Worm (Caenorhabditis elegans) whole organism, late embryonic: ENCODE data around the gene srj-33.
A peak's percentile ranks its signal among the peaks of the same experiment; 100 is the strongest.

Experiments used
- C08G9.2 ChIP-seq: sonication (generic microtip); optimal IDR thresholded peaks from 2 replicates; lab custom pipeline; 2016; ENCODE audit warnings: mild to moderate bottlenecking, missing genetic modification characterization, moderate library complexity, missing compliant biosample characterization
- C38D4.7 ChIP-seq: fragments of 200-800 bp; sonication (Bioruptor generic); optimal IDR thresholded peaks from 2 replicates; lab custom pipeline; 2018; ENCODE audit warnings: mild to moderate bottlenecking, missing genetic modification characterization, moderate library complexity, missing compliant biosample characterization
- F13H6.1 ChIP-seq: sonication (generic microtip); optimal IDR thresholded peaks from 2 replicates; lab custom pipeline; 2016; ENCODE audit warnings: missing genetic modification characterization, missing compliant biosample characterization
- K09A11.1 ChIP-seq: sonication (generic microtip); optimal IDR thresholded peaks from 2 replicates; lab custom pipeline; 2017; ENCODE audit warnings: antibody characterized with exemption, mild to moderate bottlenecking, missing genetic modification characterization, missing compliant biosample characterization; ENCODE audit not compliant: insufficient read depth
- ama-1 ChIP-seq: fragments of 150-350 bp; optimal IDR thresholded peaks from 2 replicates; lab custom pipeline; 2014
- ceh-14 ChIP-seq: sonication (generic microtip); optimal IDR thresholded peaks from 2 replicates; lab custom pipeline; 2016; ENCODE audit warnings: missing genotype, missing genetic modification characterization, missing compliant biosample characterization
- ceh-18 ChIP-seq: sonication (generic microtip); optimal IDR thresholded peaks from 2 replicates; lab custom pipeline; 2016; ENCODE audit warnings: missing genetic modification characterization, missing compliant biosample characterization
- ceh-2 ChIP-seq: sonication (generic microtip); optimal IDR thresholded peaks from 2 replicates; lab custom pipeline; 2016; ENCODE audit warnings: missing genotype, missing genetic modification characterization, missing compliant biosample characterization
- ceh-31 ChIP-seq: sonication (generic microtip); optimal IDR thresholded peaks from 2 replicates; lab custom pipeline; 2016; ENCODE audit warnings: missing genetic modification characterization, missing compliant biosample characterization
- ceh-34 ChIP-seq: sonication (generic microtip); optimal IDR thresholded peaks from 2 replicates; lab custom pipeline; 2016; ENCODE audit warnings: mild to moderate bottlenecking, missing genetic modification characterization, missing compliant biosample characterization
- ceh-45 ChIP-seq: fragments of 200-800 bp; sonication (Bioruptor generic); IDR thresholded peaks from 2 replicates; pipeline ENCODE4 v1.3.6; 2022; ENCODE audit warnings: missing genetic modification reagents, missing genetic modification characterization, missing compliant biosample characterization
- ceh-48 ChIP-seq: sonication (generic microtip); optimal IDR thresholded peaks from 2 replicates; lab custom pipeline; 2016; ENCODE audit warnings: missing genetic modification characterization, inconsistent platforms, missing compliant biosample characterization
- ceh-6 ChIP-seq: fragments of 200-800 bp; sonication (Bioruptor generic); optimal IDR thresholded peaks from 2 replicates; lab custom pipeline; 2018; ENCODE audit warnings: mild to moderate bottlenecking, missing genetic modification characterization, missing compliant biosample characterization
- che-1 ChIP-seq: sonication (generic microtip); optimal IDR thresholded peaks from 2 replicates; lab custom pipeline; 2016; ENCODE audit warnings: mild to moderate bottlenecking, missing genetic modification characterization, missing compliant biosample characterization
- dmd-4 ChIP-seq: sonication (generic microtip); optimal IDR thresholded peaks from 2 replicates; lab custom pipeline; 2016; ENCODE audit warnings: borderline replicate concordance, missing genetic modification characterization, missing compliant biosample characterization
- dve-1 ChIP-seq: sonication (generic microtip); optimal IDR thresholded peaks from 2 replicates; lab custom pipeline; 2017; ENCODE audit warnings: antibody characterized with exemption, mild to moderate bottlenecking, missing genetic modification characterization, missing compliant biosample characterization
- elt-2 ChIP-seq: sonication (generic microtip); optimal IDR thresholded peaks from 2 replicates; lab custom pipeline; 2016; ENCODE audit warnings: missing genetic modification reagents, missing genetic modification characterization, missing compliant biosample characterization
- elt-4 ChIP-seq: sonication (generic microtip); optimal IDR thresholded peaks from 2 replicates; lab custom pipeline; 2016; ENCODE audit warnings: missing genetic modification characterization, missing compliant biosample characterization
- ets-4 ChIP-seq: sonication (generic microtip); optimal IDR thresholded peaks from 2 replicates; lab custom pipeline; 2016; ENCODE audit warnings: missing genetic modification characterization, missing compliant biosample characterization
- fax-1 ChIP-seq: sonication (generic microtip); optimal IDR thresholded peaks from 2 replicates; lab custom pipeline; 2016; ENCODE audit warnings: missing genotype, missing genetic modification characterization, missing compliant biosample characterization
- fkh-10 ChIP-seq: fragments of 150-350 bp; optimal IDR thresholded peaks from 2 replicates; lab custom pipeline; 2014; ENCODE audit warnings: missing biosample characterization, missing genetic modification reagents, missing genetic modification characterization
- hlh-13 ChIP-seq: fragments of 200-800 bp; sonication (Bioruptor generic); optimal IDR thresholded peaks from 2 replicates; lab custom pipeline; 2018; ENCODE audit warnings: mild to moderate bottlenecking, missing genetic modification characterization, missing compliant biosample characterization
- hlh-6 ChIP-seq: sonication (generic microtip); optimal IDR thresholded peaks from 2 replicates; lab custom pipeline; 2016; ENCODE audit warnings: missing genotype, missing genetic modification characterization, missing compliant biosample characterization
- hlh-8 ChIP-seq: sonication (generic microtip); optimal IDR thresholded peaks from 2 replicates; lab custom pipeline; 2016; ENCODE audit warnings: missing genotype, missing genetic modification characterization, missing compliant biosample characterization
- lim-6 ChIP-seq: sonication (generic microtip); optimal IDR thresholded peaks from 2 replicates; lab custom pipeline; 2016; ENCODE audit warnings: missing genetic modification characterization, missing compliant biosample characterization
- madf-2 ChIP-seq: sonication (generic microtip); optimal IDR thresholded peaks from 2 replicates; lab custom pipeline; 2017; ENCODE audit warnings: missing genetic modification characterization, missing compliant biosample characterization
- nfya-1 ChIP-seq: sonication (generic microtip); optimal IDR thresholded peaks from 2 replicates; lab custom pipeline; 2017; ENCODE audit warnings: missing genetic modification characterization, mild to moderate bottlenecking, missing compliant biosample characterization, antibody characterized with exemption, moderate library complexity
- nhr-11 ChIP-seq: fragments of 150-350 bp; optimal IDR thresholded peaks from 2 replicates; lab custom pipeline; 2014; ENCODE audit warnings: missing biosample characterization, missing genetic modification characterization
- odd-2 ChIP-seq: sonication (generic microtip); optimal IDR thresholded peaks from 2 replicates; lab custom pipeline; 2017; ENCODE audit warnings: antibody characterized with exemption, mild to moderate bottlenecking, missing genetic modification characterization, missing compliant biosample characterization
- pha-4 ChIP-seq: fragments of 150-350 bp; optimal IDR thresholded peaks from 2 replicates; lab custom pipeline; 2018; ENCODE audit warnings: missing biosample characterization, missing genetic modification reagents, missing genetic modification characterization
- pqm-1 ChIP-seq: sonication (generic microtip); optimal IDR thresholded peaks from 2 replicates; lab custom pipeline; 2016; ENCODE audit warnings: missing genetic modification characterization, missing compliant biosample characterization
- pros-1 ChIP-seq: fragments of 150-350 bp; optimal IDR thresholded peaks from 2 replicates; lab custom pipeline; 2014; ENCODE audit warnings: missing biosample characterization, missing genetic modification reagents, missing genetic modification characterization
- ref-2 ChIP-seq: sonication (generic microtip); optimal IDR thresholded peaks from 2 replicates; lab custom pipeline; 2016; ENCODE audit warnings: missing genetic modification characterization, missing compliant biosample characterization
- rnt-1 ChIP-seq: sonication (generic microtip); optimal IDR thresholded peaks from 2 replicates; lab custom pipeline; 2016; ENCODE audit warnings: missing genetic modification characterization, missing compliant biosample characterization
- sdc-2 ChIP-seq: sonication (generic microtip); optimal IDR thresholded peaks from 2 replicates; lab custom pipeline; 2016; ENCODE audit warnings: missing genotype, missing genetic modification characterization, missing compliant biosample characterization
- sox-2 ChIP-seq: fragments of 200-800 bp; sonication (Bioruptor generic); IDR thresholded peaks from 2 replicates; pipeline ENCODE4 v1.3.6; 2022; ENCODE audit warnings: missing genetic modification reagents, missing genetic modification characterization, missing compliant biosample characterization
- tbx-2 ChIP-seq: sonication (generic microtip); optimal IDR thresholded peaks from 2 replicates; lab custom pipeline; 2016; ENCODE audit warnings: missing genetic modification characterization, missing compliant biosample characterization
- tbx-7 ChIP-seq: sonication (generic microtip); optimal IDR thresholded peaks from 2 replicates; lab custom pipeline; 2016; ENCODE audit warnings: missing genotype, missing genetic modification characterization, missing compliant biosample characterization
- unc-3 ChIP-seq, 2 experiments: fragments of 200-800 bp in 1 of 2; sonication (Bioruptor generic) in 1 of 2; sonication (generic microtip) in 1 of 2; conservative IDR thresholded peaks in 1 of 2; optimal IDR thresholded peaks in 1 of 2; 2 replicates each; pipeline versions ENCODE4 v1.3.6 to Lab custom; 2016 to 2022; ENCODE audit warnings: missing compliant biosample characterization in 2 of 2, missing genetic modification characterization in 2 of 2, missing genetic modification reagents in 1 of 2
- unc-42 ChIP-seq: sonication (generic microtip); optimal IDR thresholded peaks from 2 replicates; lab custom pipeline; 2016; ENCODE audit warnings: missing genotype, missing genetic modification characterization, missing compliant biosample characterization
- unc-86 ChIP-seq: sonication (generic microtip); optimal IDR thresholded peaks from 2 replicates; lab custom pipeline; 2016; ENCODE audit warnings: missing genetic modification characterization, missing compliant biosample characterization
- zip-5 ChIP-seq: sonication (generic microtip); optimal IDR thresholded peaks from 2 replicates; lab custom pipeline; 2016; ENCODE audit warnings: missing genetic modification characterization, missing compliant biosample characterization
- ztf-16 ChIP-seq: sonication (generic microtip); optimal IDR thresholded peaks from 2 replicates; lab custom pipeline; 2017; ENCODE audit warnings: missing genetic modification characterization, missing compliant biosample characterization

Gene srj-33

ce11 chrV:9983529-9983928 lies 46.2 kb upstream of the srj-33 start:
- TF ChIP-seq hlh-6 (tag; lab: Kevin White, UChicago) (no peak), ets-4 (no peak), sox-2 (no peak), unc-3 (GFP tag; conservative IDR thresholded peaks at IDR 0.05; lab: Robert Waterston, UW) (no peak), unc-3 (tag; optimal IDR thresholded peaks at IDR 0.05; lab: Kevin White, UChicago) (no peak)

- no peak for TF ChIP-seq C38D4.7
- TF ChIP-seq ceh-45 (GFP tag; lab: Robert Waterston, UW), result no peak
- no peak for TF ChIP-seq dve-1 (tag; lab: Kevin White, UChicago)
- no peak for TF ChIP-seq pha-4 (tag; lab: Kevin White, UChicago)
- no peak for TF ChIP-seq che-1 (tag; lab: Kevin White, UChicago)
- no peak for TF ChIP-seq ama-1
- TF ChIP-seq hlh-13 (GFP tag; lab: Kevin White, UChicago), result no peak
These were observed 45.2 kb upstream of the srj-33 start, which contains the start of gene C27H6.9 for ce11 chrV:9982568-9982967. Gene C27H6.9, plus strand, starts transcription at chrV:9982868.

- TF ChIP-seq ceh-34, result peak; percentile 40
- TF ChIP-seq dmd-4, result peak; percentile 70
- TF ChIP-seq ref-2 (tag; lab: Kevin White, UChicago), result peak; percentile 92
- TF ChIP-seq pros-1 (tag; lab: Kevin White, UChicago), result peak; percentile 8
- peak; percentile 70 for TF ChIP-seq hlh-8 (tag; lab: Kevin White, UChicago)
- TF ChIP-seq madf-2, result peak; percentile 16
- TF ChIP-seq tbx-7 (tag; lab: Kevin White, UChicago), result peak; percentile 63
- TF ChIP-seq C08G9.2 (tag; lab: Kevin White, UChicago), result peak; percentile 77
- peak; percentile 96 for TF ChIP-seq ceh-31
- peak; percentile 51 for TF ChIP-seq unc-42 (tag; lab: Kevin White, UChicago)
- peak; percentile 70 for TF ChIP-seq F13H6.1 (tag; lab: Kevin White, UChicago)
- TF ChIP-seq ztf-16 (tag; lab: Kevin White, UChicago), result peak; percentile 13
- peak; percentile 26 for TF ChIP-seq nfya-1 (tag; lab: Kevin White, UChicago)
- peak; percentile 72 for TF ChIP-seq rnt-1 (tag; lab: Kevin White, UChicago)
- TF ChIP-seq ets-4, result peak; percentile 75
- peak; percentile 81 for TF ChIP-seq ceh-2 (tag; lab: Kevin White, UChicago)
- TF ChIP-seq zip-5 (tag; lab: Kevin White, UChicago), result peak; percentile 32
- peak; percentile 20 for TF ChIP-seq ceh-18
- peak; percentile 40 for TF ChIP-seq pqm-1 (tag; lab: Kevin White, UChicago)
- TF ChIP-seq lim-6, result peak; percentile 70
- peak; percentile 89 for TF ChIP-seq ceh-14 (tag; lab: Kevin White, UChicago)
- peak; percentile 61 for TF ChIP-seq fax-1 (tag; lab: Kevin White, UChicago)
- TF ChIP-seq tbx-2 (tag; lab: Kevin White, UChicago), result peak; percentile 94
These were observed 43.6 kb upstream of the srj-33 start, which contains the start of the genes ruvb-1 and tofu-1 for ce11 chrV:9980731-9981483. Gene ruvb-1, minus strand, starts transcription at chrV:9980802. Gene tofu-1, plus strand, starts transcription at chrV:9981147.

- no peak for TF ChIP-seq ceh-6 (GFP tag; lab: Kevin White, UChicago)
- no peak for TF ChIP-seq unc-86 (tag; lab: Kevin White, UChicago)
- TF ChIP-seq madf-2, result no peak
- peak; percentile 63 for TF ChIP-seq ceh-31
- no peak for TF ChIP-seq ceh-2 (tag; lab: Kevin White, UChicago)
- TF ChIP-seq ceh-34, result no peak
- no peak for TF ChIP-seq K09A11.1 (tag; lab: Kevin White, UChicago)
- TF ChIP-seq ceh-48 (tag; lab: Kevin White, UChicago), result peak; percentile 65
- TF ChIP-seq nfya-1 (tag; lab: Kevin White, UChicago), result no peak
- no peak for TF ChIP-seq odd-2 (tag; lab: Kevin White, UChicago)
- no peak for TF ChIP-seq sdc-2
- peak; percentile 25 for TF ChIP-seq unc-42 (tag; lab: Kevin White, UChicago)
- TF ChIP-seq ets-4, result no peak
- peak; percentile 16 for TF ChIP-seq tbx-2 (tag; lab: Kevin White, UChicago)
- no peak for TF ChIP-seq fkh-10 (GFP tag; lab: Kevin White, UChicago)
- TF ChIP-seq elt-4 (tag; lab: Kevin White, UChicago), result no peak
- no peak for TF ChIP-seq ama-1
- TF ChIP-seq lim-6, result no peak
- no peak for TF ChIP-seq nhr-11 (tag; lab: Kevin White, UChicago)
- no peak for TF ChIP-seq ref-2 (tag; lab: Kevin White, UChicago)
- no peak for TF ChIP-seq zip-5 (tag; lab: Kevin White, UChicago)
- no peak for TF ChIP-seq rnt-1 (tag; lab: Kevin White, UChicago)
- no peak for TF ChIP-seq elt-2
These were observed 41.1 kb upstream of the srj-33 start for ce11 chrV:9978425-9978824.
